Worm (Caenorhabditis elegans) whole organism, young adult: ENCODE data around the gene srx-50.

ENCODE experiments used
- B0261.1 ChIP-seq: sonication (generic microtip); optimal IDR thresholded peaks from 2 replicates; lab custom pipeline; 2016; ENCODE audit warnings: mild to moderate bottlenecking, missing genetic modification characterization, moderate library complexity, missing compliant biosample characterization
- F22D6.2 ChIP-seq: sonication (generic microtip); optimal IDR thresholded peaks from 2 replicates; lab custom pipeline; 2016; ENCODE audit warnings: mild to moderate bottlenecking, missing genetic modification characterization, missing compliant biosample characterization
- F57A8.1 ChIP-seq: fragments of 200-800 bp; sonication (Bioruptor generic); optimal IDR thresholded peaks from 2 replicates; lab custom pipeline; 2018; ENCODE audit warnings: mild to moderate bottlenecking, missing genetic modification characterization, moderate library complexity, missing compliant biosample characterization
- T07F8.4 ChIP-seq: sonication (generic microtip); optimal IDR thresholded peaks from 2 replicates; lab custom pipeline; 2016; ENCODE audit warnings: mild to moderate bottlenecking, missing genetic modification characterization, moderate library complexity, missing compliant biosample characterization
- Y53G8AR.9 ChIP-seq: fragments of 200-800 bp; sonication (Bioruptor generic); conservative IDR thresholded peaks from 2 replicates; pipeline ENCODE4 v1.3.6; 2022; ENCODE audit warnings: missing genetic modification reagents, missing genetic modification characterization, missing compliant biosample characterization
- Y67H2A.10 ChIP-seq: fragments of 200-800 bp; sonication (Bioruptor generic); conservative IDR thresholded peaks from 2 replicates; pipeline ENCODE4 v1.3.6; 2022; ENCODE audit warnings: missing genetic modification reagents, missing genetic modification characterization, missing compliant biosample characterization
- aptf-3 ChIP-seq: fragments of 200-800 bp; sonication (Bioruptor generic); IDR thresholded peaks from 2 replicates; pipeline ENCODE4 v1.3.6; 2022; ENCODE audit warnings: missing genetic modification characterization, missing compliant biosample characterization
- atf-7 ChIP-seq: sonication (generic microtip); optimal IDR thresholded peaks from 2 replicates; lab custom pipeline; 2017; ENCODE audit warnings: mild to moderate bottlenecking, missing genetic modification characterization, missing compliant biosample characterization
- bed-1 ChIP-seq: fragments of 200-800 bp; sonication (Bioruptor generic); IDR thresholded peaks from 2 replicates; pipeline ENCODE4 v1.3.6; 2022; ENCODE audit warnings: missing genetic modification reagents, missing genetic modification characterization, missing compliant biosample characterization
- bed-2 ChIP-seq: fragments of 200-800 bp; sonication (Bioruptor generic); IDR thresholded peaks from 2 replicates; pipeline ENCODE4 v1.3.6; 2022; ENCODE audit warnings: missing genetic modification reagents, missing genetic modification characterization, missing compliant biosample characterization
- cebp-2 ChIP-seq: fragments of 200-800 bp; sonication (Bioruptor generic); IDR thresholded peaks from 2 replicates; pipeline ENCODE4 v1.3.6; 2022; ENCODE audit warnings: missing genetic modification characterization, missing compliant biosample characterization
- ceh-100 ChIP-seq: fragments of 200-800 bp; sonication (Bioruptor generic); IDR thresholded peaks from 2 replicates; pipeline ENCODE4 v1.3.6; 2022; ENCODE audit warnings: missing genetic modification reagents, missing genetic modification characterization, missing compliant biosample characterization
- ceh-27 ChIP-seq: fragments of 200-800 bp; sonication (Bioruptor generic); optimal IDR thresholded peaks from 2 replicates; lab custom pipeline; 2018; ENCODE audit warnings: mild to moderate bottlenecking, missing genetic modification characterization, moderate library complexity, missing compliant biosample characterization
- ceh-40 ChIP-seq: fragments of 200-800 bp; sonication (Bioruptor generic); IDR thresholded peaks from 2 replicates; pipeline ENCODE4 v1.3.6; 2022; ENCODE audit warnings: missing genetic modification characterization, missing compliant biosample characterization
- die-1 ChIP-seq: sonication (generic microtip); optimal IDR thresholded peaks from 2 replicates; lab custom pipeline; 2016; ENCODE audit warnings: missing genotype, mild to moderate bottlenecking, missing genetic modification characterization, missing compliant biosample characterization
- dpl-1 ChIP-seq: fragments of 150-350 bp; optimal IDR thresholded peaks from 2 replicates; lab custom pipeline; 2014; ENCODE audit warnings: missing biosample characterization, missing genetic modification reagents, missing genetic modification characterization
- egl-18 ChIP-seq: fragments of 200-800 bp; sonication (Bioruptor generic); IDR thresholded peaks from 2 replicates; pipeline ENCODE4 v1.3.6; 2022; ENCODE audit warnings: missing genetic modification reagents, missing genetic modification characterization, missing compliant biosample characterization
- ets-4 ChIP-seq: fragments of 200-800 bp; sonication (Bioruptor generic); optimal IDR thresholded peaks from 2 replicates; lab custom pipeline; 2018; ENCODE audit warnings: mild to moderate bottlenecking, missing genetic modification characterization, missing compliant biosample characterization
- hlh-12 ChIP-seq: sonication (generic microtip); optimal IDR thresholded peaks from 2 replicates; lab custom pipeline; 2016; ENCODE audit warnings: missing genetic modification characterization, missing compliant biosample characterization
- hmg-20 ChIP-seq: fragments of 200-800 bp; sonication (Bioruptor generic); IDR thresholded peaks from 2 replicates; pipeline ENCODE4 v1.3.6; 2022; ENCODE audit warnings: missing genetic modification reagents, missing genetic modification characterization, missing compliant biosample characterization
- lin-35 ChIP-seq, 3 experiments: fragments of 150-350 bp in 2 of 3; sonication (generic microtip) in 1 of 3; optimal IDR thresholded peaks; 2 replicates each; lab custom pipeline; 2014 to 2018; ENCODE audit warnings: missing biosample characterization in 3 of 3, missing genetic modification characterization in 3 of 3, missing genetic modification reagents in 3 of 3
- lin-54 ChIP-seq: fragments of 200-800 bp; sonication (Bioruptor generic); optimal IDR thresholded peaks from 2 replicates; lab custom pipeline; 2018; ENCODE audit warnings: mild to moderate bottlenecking, missing genetic modification characterization, missing compliant biosample characterization
- madf-3 ChIP-seq: fragments of 200-800 bp; sonication (Bioruptor generic); IDR thresholded peaks from 2 replicates; pipeline ENCODE4 v1.3.6; 2022; ENCODE audit warnings: missing genetic modification reagents, missing genetic modification characterization, missing compliant biosample characterization
- madf-6 ChIP-seq: fragments of 200-800 bp; sonication (Bioruptor generic); IDR thresholded peaks from 2 replicates; pipeline ENCODE4 v1.3.6; 2022; ENCODE audit warnings: missing genetic modification reagents, missing genetic modification characterization, missing compliant biosample characterization
- mes-4 ChIP-seq: sonication (generic microtip); optimal IDR thresholded peaks from 2 replicates; lab custom pipeline; 2016; ENCODE audit warnings: missing genotype, missing genetic modification characterization, missing compliant biosample characterization
- mxl-1 ChIP-seq: sonication (generic microtip); optimal IDR thresholded peaks from 2 replicates; lab custom pipeline; 2016; ENCODE audit warnings: missing genetic modification characterization, missing compliant biosample characterization
- nhr-120 ChIP-seq: fragments of 200-800 bp; sonication (Bioruptor generic); IDR thresholded peaks from 2 replicates; pipeline ENCODE4 v1.3.6; 2022; ENCODE audit warnings: missing genetic modification characterization, missing compliant biosample characterization
- nhr-179 ChIP-seq: sonication (generic microtip); optimal IDR thresholded peaks from 2 replicates; lab custom pipeline; 2016; ENCODE audit warnings: mild to moderate bottlenecking, missing genetic modification characterization, missing compliant biosample characterization
- nhr-80 ChIP-seq: sonication (generic microtip); optimal IDR thresholded peaks from 2 replicates; lab custom pipeline; 2016; ENCODE audit warnings: missing genetic modification characterization, missing compliant biosample characterization
- sdz-38 ChIP-seq: sonication (generic microtip); optimal IDR thresholded peaks from 2 replicates; lab custom pipeline; 2016; ENCODE audit warnings: missing genotype, missing genetic modification characterization, missing compliant biosample characterization
- sea-2 ChIP-seq: fragments of 200-800 bp; sonication (Bioruptor generic); IDR thresholded peaks from 2 replicates; pipeline ENCODE4 v1.3.6; 2022; ENCODE audit warnings: missing genetic modification characterization, missing compliant biosample characterization
- snpc-1.3 ChIP-seq: sonication (generic microtip); optimal IDR thresholded peaks from 2 replicates; lab custom pipeline; 2017; ENCODE audit warnings: missing genetic modification characterization, mild to moderate bottlenecking, missing compliant biosample characterization, antibody characterized with exemption, moderate library complexity, missing genotype, missing genetic modification reagents; ENCODE audit not compliant: insufficient read depth
- snpc-3.4 ChIP-seq: sonication (generic microtip); optimal IDR thresholded peaks from 2 replicates; lab custom pipeline; 2017; ENCODE audit warnings: missing genetic modification characterization, mild to moderate bottlenecking, missing compliant biosample characterization, antibody characterized with exemption, moderate library complexity, missing genotype, missing genetic modification reagents
- sptf-2 ChIP-seq: fragments of 200-800 bp; sonication (Bioruptor generic); optimal IDR thresholded peaks from 2 replicates; lab custom pipeline; 2018; ENCODE audit warnings: mild to moderate bottlenecking, missing genetic modification characterization, missing compliant biosample characterization
- tbp1 ChIP-seq: fragments of 200-800 bp; sonication (Bioruptor generic); optimal IDR thresholded peaks from 2 replicates; lab custom pipeline; 2018; ENCODE audit warnings: mild to moderate bottlenecking, missing genetic modification characterization, missing compliant biosample characterization
- unc-130 ChIP-seq: sonication (generic microtip); optimal IDR thresholded peaks from 2 replicates; lab custom pipeline; 2016; ENCODE audit warnings: missing genetic modification reagents, missing genetic modification characterization, missing compliant biosample characterization
- zim-3 ChIP-seq: sonication (generic microtip); optimal IDR thresholded peaks from 2 replicates; lab custom pipeline; 2017; ENCODE audit warnings: mild to moderate bottlenecking, missing genetic modification characterization, moderate library complexity, missing compliant biosample characterization
- ztf-18 ChIP-seq: sonication (generic microtip); optimal IDR thresholded peaks from 2 replicates; lab custom pipeline; 2016; ENCODE audit warnings: missing genotype, mild to moderate bottlenecking, missing genetic modification characterization, missing compliant biosample characterization
- ztf-28 ChIP-seq: fragments of 200-800 bp; sonication (Bioruptor generic); IDR thresholded peaks from 2 replicates; pipeline ENCODE4 v1.3.6; 2022; ENCODE audit warnings: missing genetic modification reagents, missing genetic modification characterization, missing compliant biosample characterization
- ztf-3 ChIP-seq: fragments of 200-800 bp; sonication (Bioruptor generic); optimal IDR thresholded peaks from 2 replicates; lab custom pipeline; 2018; ENCODE audit warnings: mild to moderate bottlenecking, missing genetic modification characterization, missing compliant biosample characterization

srx-50 gene

ce11 chrIV:7067446-7067845, 9.7 kb downstream of the srx-50 start:
- no peak for TF ChIP-seq tbp1 (GFP tag; lab: Kevin White, UChicago)
- TF ChIP-seq bed-1, result no peak
- no peak for TF ChIP-seq B0261.1 (tag; lab: Kevin White, UChicago)
- TF ChIP-seq bed-2, result no peak
- no peak for TF ChIP-seq snpc-3.4 (tag; lab: Kevin White, UChicago)
- no peak for TF ChIP-seq lin-54
- TF ChIP-seq nhr-179, result no peak
- no peak for TF ChIP-seq ztf-3
- no peak for TF ChIP-seq madf-6 (GFP tag; lab: Robert Waterston, UW)
- no peak for TF ChIP-seq mxl-1 (tag; lab: Kevin White, UChicago)
- TF ChIP-seq dpl-1, result no peak
- TF ChIP-seq sea-2, result no peak
- no peak for TF ChIP-seq T07F8.4 (tag; lab: Kevin White, UChicago)
- TF ChIP-seq cebp-2 (GFP tag; lab: Robert Waterston, UW), result no peak
- TF ChIP-seq snpc-1.3 (tag; lab: Kevin White, UChicago), result no peak
- no peak for TF ChIP-seq ets-4

- TF ChIP-seq sdz-38, result no peak
- no peak for TF ChIP-seq hmg-20 (GFP tag; lab: Robert Waterston, UW)
- TF ChIP-seq die-1 (tag; lab: Kevin White, UChicago), result no peak
- no peak for TF ChIP-seq tbp1 (GFP tag; lab: Kevin White, UChicago)
- no peak for TF ChIP-seq ceh-27 (GFP tag; lab: Kevin White, UChicago)
These were observed 14.3 kb downstream of the srx-50 start, which contains the start of gene srg-48 for ce11 chrIV:7072110-7072509. srg-48 (plus strand) TSS chrIV:7072410.

- TF ChIP-seq madf-3 (GFP tag; lab: Robert Waterston, UW) (no peak), zim-3 (tag; lab: Kevin White, UChicago) (no peak), egl-18 (GFP tag; lab: Robert Waterston, UW) (no peak), hlh-12 (tag; lab: Kevin White, UChicago) (no peak), ceh-40 (GFP tag; lab: Robert Waterston, UW) (no peak), tbp1 (GFP tag; lab: Kevin White, UChicago) (no peak), F22D6.2 (tag; lab: Kevin White, UChicago) (no peak), Y53G8AR.9 (GFP tag; lab: Robert Waterston, UW) (no peak), ztf-18 (tag; lab: Kevin White, UChicago) (no peak), sea-2 (no peak), snpc-1.3 (tag; lab: Kevin White, UChicago) (no peak), nhr-80 (tag; lab: Kevin White, UChicago) (no peak)
These were observed 17.3 kb downstream of the srx-50 start, which contains the start of gene srg-50 for ce11 chrIV:7075063-7075462. srg-50 (minus strand) TSS chrIV:7075163.

- TF ChIP-seq mxl-1 (tag; lab: Kevin White, UChicago) (no peak), sptf-2 (GFP tag; lab: Kevin White, UChicago) (no peak), mes-4 (no peak), atf-7 (tag; lab: Kevin White, UChicago) (no peak), F22D6.2 (tag; lab: Kevin White, UChicago) (no peak), lin-35 (GFP tag; optimal IDR thresholded peaks at IDR 0.05; lab: Kevin White, UChicago) (no peak), hmg-20 (GFP tag; lab: Robert Waterston, UW) (no peak), nhr-120 (GFP tag; lab: Robert Waterston, UW) (no peak), Y67H2A.10 (no peak), unc-130 (no peak), F57A8.1 (GFP tag; lab: Kevin White, UChicago) (no peak), aptf-3 (GFP tag; lab: Robert Waterston, UW) (no peak), ztf-28 (GFP tag; lab: Robert Waterston, UW) (no peak), ceh-100 (no peak), ceh-40 (GFP tag; lab: Robert Waterston, UW) (no peak)
These were observed 23.4 kb downstream of the srx-50 start, which contains the start of gene Y43B11AR.1 for ce11 chrIV:7081214-7081613. Y43B11AR.1 (plus strand) TSS chrIV:7081514.
